Fruit fly (Drosophila melanogaster) whole organism, embryonic: Measurements from ENCODE around the gene Dpm2.

Experiments
- Abd-B ChIP-seq: fragments of 200-800 bp; sonication (Bioruptor generic); optimal IDR thresholded peaks from 2 replicates; lab custom pipeline; 2018; ENCODE audit warnings: missing biosample characterization, mild to moderate bottlenecking, missing genetic modification characterization, moderate library complexity
- CG10147 ChIP-seq: fragments of 200-800 bp; sonication (Bioruptor generic); optimal IDR thresholded peaks from 2 replicates; lab custom pipeline; 2019; ENCODE audit warnings: missing biosample characterization, mild to moderate bottlenecking, missing genetic modification characterization, moderate library complexity
- CG10321 ChIP-seq: fragments of 200-800 bp; sonication (Bioruptor generic); IDR thresholded peaks from 2 replicates; pipeline ENCODE4 v1.3.6; 2022; ENCODE audit warnings: missing biosample characterization, missing genetic modification characterization
- CG11723 ChIP-seq: fragments of 200-800 bp; sonication (Bioruptor generic); optimal IDR thresholded peaks from 2 replicates; lab custom pipeline; 2017; ENCODE audit warnings: missing biosample characterization, mild to moderate bottlenecking, missing genetic modification characterization
- CG12071 ChIP-seq: fragments of 200-800 bp; sonication (Bioruptor generic); optimal IDR thresholded peaks from 3 replicates; lab custom pipeline; 2018; ENCODE audit warnings: missing biosample characterization, mild to moderate bottlenecking, missing genetic modification characterization
- CG12744 ChIP-seq: fragments of 200-800 bp; sonication (Bioruptor generic); optimal IDR thresholded peaks from 2 replicates; lab custom pipeline; 2016; ENCODE audit warnings: missing biosample characterization, missing genetic modification characterization
- CG13123 ChIP-seq: fragments of 200-800 bp; sonication (Bioruptor generic); optimal IDR thresholded peaks from 2 replicates; lab custom pipeline; 2016; ENCODE audit warnings: missing biosample characterization, missing genetic modification characterization
- CG13296 ChIP-seq: fragments of 200-800 bp; sonication (Bioruptor generic); optimal IDR thresholded peaks from 3 replicates; lab custom pipeline; 2018; ENCODE audit warnings: missing biosample characterization, mild to moderate bottlenecking, missing genetic modification characterization
- CG13624 ChIP-seq: fragments of 200-800 bp; sonication (Bioruptor generic); optimal IDR thresholded peaks from 2 replicates; lab custom pipeline; 2016; ENCODE audit warnings: missing biosample characterization, missing genetic modification characterization
- CG14014 ChIP-seq: fragments of 200-800 bp; sonication (Bioruptor generic); IDR thresholded peaks from 2 replicates; pipeline ENCODE4 v1.3.6; 2022; ENCODE audit warnings: missing biosample characterization, missing genetic modification characterization
- CG17912 ChIP-seq: fragments of 200-800 bp; sonication (Bioruptor generic); optimal IDR thresholded peaks from 2 replicates; lab custom pipeline; 2018; ENCODE audit warnings: missing biosample characterization, mild to moderate bottlenecking, missing genetic modification characterization
- CG18599 ChIP-seq: fragments of 200-800 bp; sonication (Bioruptor generic); optimal IDR thresholded peaks from 3 replicates; lab custom pipeline; 2017; ENCODE audit warnings: missing biosample characterization, missing genetic modification characterization, mild to moderate bottlenecking, moderate library complexity, missing genetic modification reagents
- CG2116 ChIP-seq: fragments of 200-800 bp; sonication (Bioruptor generic); optimal IDR thresholded peaks from 3 replicates; lab custom pipeline; 2018; ENCODE audit warnings: missing biosample characterization, mild to moderate bottlenecking, missing genetic modification characterization
- CG2712 ChIP-seq: fragments of 200-800 bp; optimal IDR thresholded peaks from 3 replicates; lab custom pipeline; 2019; ENCODE audit warnings: missing biosample characterization, mild to moderate bottlenecking, missing genetic modification characterization, moderate library complexity
- CG31388 ChIP-seq: fragments of 200-800 bp; sonication (Bioruptor generic); optimal IDR thresholded peaks from 2 replicates; lab custom pipeline; 2016; ENCODE audit warnings: missing biosample characterization, missing genetic modification characterization
- CG4617 ChIP-seq: fragments of 200-800 bp; sonication (Bioruptor generic); optimal IDR thresholded peaks from 3 replicates; lab custom pipeline; 2016; ENCODE audit warnings: missing biosample characterization, missing genetic modification characterization, borderline replicate concordance
- CG6689 ChIP-seq: fragments of 200-800 bp; sonication (Bioruptor generic); IDR thresholded peaks from 2 replicates; pipeline ENCODE4 v1.3.6; 2022; ENCODE audit warnings: missing biosample characterization, missing genetic modification characterization
- CG6791 ChIP-seq: fragments of 200-800 bp; sonication (Bioruptor generic); IDR thresholded peaks from 3 replicates; pipeline ENCODE4 v1.3.6; 2022; ENCODE audit warnings: missing biosample characterization, missing genetic modification characterization; ENCODE audit not compliant: partially characterized antibody
- CG7357 ChIP-seq: fragments of 200-800 bp; sonication (Bioruptor generic); IDR thresholded peaks from 3 replicates; pipeline ENCODE4 v1.3.6; 2022; ENCODE audit warnings: missing biosample characterization, missing genetic modification characterization
- CG7786 ChIP-seq: fragments of 200-800 bp; sonication (Bioruptor generic); optimal IDR thresholded peaks from 2 replicates; lab custom pipeline; 2016; ENCODE audit warnings: missing biosample characterization, missing genetic modification characterization
- CG8281 ChIP-seq: fragments of 200-800 bp; sonication (Bioruptor generic); optimal IDR thresholded peaks from 2 replicates; lab custom pipeline; 2018; ENCODE audit warnings: missing biosample characterization, mild to moderate bottlenecking, missing genetic modification characterization, moderate library complexity
- CG8765 ChIP-seq: fragments of 200-800 bp; sonication (Bioruptor generic); IDR thresholded peaks from 2 replicates; pipeline ENCODE4 v1.3.6; 2022; ENCODE audit warnings: missing biosample characterization, missing genetic modification characterization
- CkIIα-i1 ChIP-seq: fragments of 200-800 bp; sonication (Bioruptor generic); IDR thresholded peaks from 2 replicates; pipeline ENCODE4 v1.3.6; 2022; ENCODE audit warnings: missing biosample characterization, missing genetic modification characterization
- Hsf ChIP-seq: fragments of 200-800 bp; sonication (Bioruptor generic); optimal IDR thresholded peaks from 3 replicates; lab custom pipeline; 2016; ENCODE audit warnings: missing biosample characterization, missing genetic modification characterization
- Lpt ChIP-seq: fragments of >200 bp; optimal IDR thresholded peaks from 2 replicates; lab custom pipeline; 2018; ENCODE audit warnings: missing biosample characterization, missing genetic modification characterization
- MBD-R2 ChIP-seq: fragments of 200-800 bp; sonication (Bioruptor generic); IDR thresholded peaks from 2 replicates; pipeline ENCODE4 v1.3.6; 2022; ENCODE audit warnings: missing biosample characterization, missing genetic modification characterization
- Med ChIP-seq: fragments of 200-800 bp; sonication (Bioruptor generic); peaks from one replicate; lab custom pipeline; 2016; ENCODE audit warnings: missing biosample characterization, missing genetic modification characterization, mild to moderate bottlenecking, inconsistent platforms, moderate library complexity
- Oaz ChIP-seq: fragments of 200-800 bp; sonication (Bioruptor generic); IDR thresholded peaks from 2 replicates; pipeline ENCODE4 v1.3.6; 2022; ENCODE audit warnings: missing biosample characterization, missing genetic modification characterization
- Oli ChIP-seq: fragments of 200-800 bp; sonication (Bioruptor generic); optimal IDR thresholded peaks from 2 replicates; lab custom pipeline; 2018; ENCODE audit warnings: missing biosample characterization, mild to moderate bottlenecking, missing genetic modification characterization, moderate library complexity
- Optix ChIP-seq: fragments of 200-800 bp; sonication (Bioruptor generic); IDR thresholded peaks from 3 replicates; pipeline ENCODE4 v1.3.6; 2022; ENCODE audit warnings: missing biosample characterization, missing genetic modification characterization
- Rx ChIP-seq: fragments of 200-800 bp; sonication (Bioruptor generic); IDR thresholded peaks from 2 replicates; pipeline ENCODE4 v1.3.6; 2022; ENCODE audit warnings: missing biosample characterization, missing genetic modification characterization
- Xbp1 ChIP-seq: fragments of 200-800 bp; sonication (Bioruptor generic); optimal IDR thresholded peaks from 3 replicates; lab custom pipeline; 2016; ENCODE audit warnings: missing biosample characterization, mild to moderate bottlenecking, missing genetic modification characterization
- bab2 ChIP-seq: fragments of 200-800 bp; sonication (Bioruptor generic); optimal IDR thresholded peaks from 2 replicates; lab custom pipeline; 2016; ENCODE audit warnings: missing biosample characterization, missing genetic modification characterization
- bbx ChIP-seq: fragments of 200-800 bp; sonication (Bioruptor generic); IDR thresholded peaks from 2 replicates; pipeline ENCODE4 v1.3.6; 2022; ENCODE audit warnings: missing biosample characterization, missing genetic modification characterization; ENCODE audit not compliant: partially characterized antibody
- chn ChIP-seq: fragments of 200-800 bp; sonication (Bioruptor generic); optimal IDR thresholded peaks from 2 replicates; lab custom pipeline; 2016; ENCODE audit warnings: missing biosample characterization, missing genetic modification characterization
- crp ChIP-seq, 2 experiments: fragments of 200-800 bp; sonication (Bioruptor generic); optimal IDR thresholded peaks; 2 replicates in 1 of 2; 3 replicates in 1 of 2; lab custom pipeline; 2017; ENCODE audit warnings: missing biosample characterization in 2 of 2, missing genetic modification characterization in 2 of 2, mild to moderate bottlenecking in 1 of 2, moderate library complexity in 1 of 2
- danr ChIP-seq: fragments of 200-800 bp; sonication (Bioruptor generic); IDR thresholded peaks from 2 replicates; pipeline ENCODE4 v1.3.6; 2022; ENCODE audit warnings: missing biosample characterization, missing genetic modification characterization
- esg ChIP-seq: fragments of 200-800 bp; sonication (Bioruptor generic); conservative IDR thresholded peaks from 2 replicates; pipeline ENCODE4 v1.3.6; 2022; ENCODE audit warnings: missing biosample characterization, missing genetic modification characterization
- fd3F ChIP-seq: fragments of 200-800 bp; sonication (Bioruptor generic); optimal IDR thresholded peaks from 2 replicates; lab custom pipeline; 2018; ENCODE audit warnings: missing biosample characterization, mild to moderate bottlenecking, missing genetic modification characterization, moderate library complexity
- ftz-f1 ChIP-seq: fragments of 200-800 bp; sonication (Bioruptor generic); optimal IDR thresholded peaks from 2 replicates; lab custom pipeline; 2016; ENCODE audit warnings: missing biosample characterization, missing genetic modification characterization
- gcm2 ChIP-seq: fragments of 200-800 bp; sonication (Bioruptor generic); optimal IDR thresholded peaks from 2 replicates; lab custom pipeline; 2016; ENCODE audit warnings: missing biosample characterization, missing genetic modification characterization
- grau ChIP-seq: fragments of 200-800 bp; optimal IDR thresholded peaks from 3 replicates; lab custom pipeline; 2019; ENCODE audit warnings: missing biosample characterization, mild to moderate bottlenecking, missing genetic modification characterization, moderate library complexity
- grn ChIP-seq: fragments of 200-800 bp; sonication (Bioruptor generic); optimal IDR thresholded peaks from 3 replicates; lab custom pipeline; 2017; ENCODE audit warnings: missing biosample characterization, missing genetic modification characterization
- her ChIP-seq: fragments of 200-800 bp; sonication (Bioruptor generic); optimal IDR thresholded peaks from 2 replicates; lab custom pipeline; 2016; ENCODE audit warnings: missing biosample characterization, missing genetic modification characterization
- luna ChIP-seq: fragments of 200-800 bp; sonication (Bioruptor generic); optimal IDR thresholded peaks from 2 replicates; lab custom pipeline; 2016; ENCODE audit warnings: missing biosample characterization, missing genetic modification characterization
- ranshi ChIP-seq: fragments of 200-800 bp; sonication (Bioruptor generic); IDR thresholded peaks from 2 replicates; pipeline ENCODE4 v1.3.6; 2022; ENCODE audit warnings: missing biosample characterization, missing genetic modification characterization
- tgo ChIP-seq: fragments of 200-800 bp; sonication (Bioruptor generic); IDR thresholded peaks from 3 replicates; pipeline ENCODE4 v1.3.6; 2022; ENCODE audit warnings: missing biosample characterization, missing genetic modification characterization
- twi ChIP-seq: fragments of 200-800 bp; optimal IDR thresholded peaks from 2 replicates; lab custom pipeline; 2019; ENCODE audit warnings: missing biosample characterization, mild to moderate bottlenecking, missing genetic modification characterization, moderate library complexity
- unpg ChIP-seq: fragments of 200-800 bp; sonication (Bioruptor generic); optimal IDR thresholded peaks from 3 replicates; lab custom pipeline; 2018; ENCODE audit warnings: missing biosample characterization, mild to moderate bottlenecking, missing genetic modification characterization, moderate library complexity

The Dpm2 gene

dm6 chr3L:3300345-3300744, 19.0 kb upstream of the Dpm2 start (continued):
- peak; percentile 51 for TF ChIP-seq grau (tag; lab: Kevin White, UChicago)
- TF ChIP-seq CG31388 = no peak

- TF ChIP-seq Xbp1 (GFP tag; lab: Kevin White, UChicago) (peak; percentile 93), CG2712 (peak; percentile 95), gcm2 (peak; percentile 72), bbx (no peak), CG4617 (peak; percentile 69), CG6791 (no peak; the same call in 2 of the 3 replicates), CG18599 (GFP tag; lab: Kevin White, UChicago) (peak; percentile 96), Lpt (no peak), Optix (GFP tag; lab: Robert Waterston, UW) (peak; percentile 81), CG10147 (GFP tag; lab: Kevin White, UChicago) (peak; percentile 86), CG17912 (GFP tag; lab: Kevin White, UChicago) (peak; percentile 36), CkIIα-i1 (GFP tag; lab: Robert Waterston, UW) (no peak), Hsf (GFP tag; lab: Kevin White, UChicago) (peak; percentile 93), CG12744 (GFP tag; lab: Kevin White, UChicago) (peak; percentile 79), MBD-R2 (peak; percentile 64; the same call in 1 of the 2 replicates), Oaz (GFP tag; lab: Robert Waterston, UW) (peak; percentile 90), unpg (GFP tag; lab: Kevin White, UChicago) (peak; percentile 94), tgo (GFP tag; lab: Robert Waterston, UW) (peak; percentile 93), fd3F (GFP tag; lab: Kevin White, UChicago) (peak; percentile 92), Abd-B (peak; percentile 85), CG11723 (GFP tag; lab: Kevin White, UChicago) (peak; percentile 84), CG12071 (GFP tag; lab: Kevin White, UChicago) (peak; percentile 89), crp (GFP tag; optimal IDR thresholded peaks at IDR 0.05; lab: Kevin White, UChicago) (peak in 1 of 2 experiments; percentile 51), CG6689 (GFP tag; lab: Robert Waterston, UW) (peak; percentile 87), Rx (GFP tag; lab: Robert Waterston, UW) (peak; percentile 86), CG13123 (peak; percentile 72), CG13296 (GFP tag; lab: Kevin White, UChicago) (peak; percentile 94), CG8281 (peak; percentile 78), Med (GFP tag; lab: Kevin White, UChicago) (peak; percentile 98), danr (GFP tag; lab: Robert Waterston, UW) (peak; percentile 75), ftz-f1 (no peak), CG13624 (peak; percentile 91), CG14014 (GFP tag; lab: Robert Waterston, UW) (peak; percentile 92), chn (GFP tag; lab: Kevin White, UChicago) (peak; percentile 80), luna (GFP tag; lab: Kevin White, UChicago) (peak; percentile 70), CG7357 (GFP tag; lab: Robert Waterston, UW) (peak; percentile 85), esg (GFP tag; lab: Robert Waterston, UW) (peak; percentile 89), grn (GFP tag; lab: Kevin White, UChicago) (peak; percentile 91), bab2 (GFP tag; lab: Kevin White, UChicago) (peak; percentile 90), twi (tag; lab: Kevin White, UChicago) (peak; percentile 75), her (GFP tag; lab: Kevin White, UChicago) (peak; percentile 88), CG8765 (GFP tag; lab: Robert Waterston, UW) (peak; percentile 34; the same call in 1 of the 2 replicates), CG2116 (GFP tag; lab: Kevin White, UChicago) (peak; percentile 68), Oli (tag; lab: Kevin White, UChicago) (peak; percentile 94), CG10321 (GFP tag; lab: Robert Waterston, UW) (peak; percentile 72), ranshi (GFP tag; lab: Robert Waterston, UW) (peak; percentile 94), CG7786 (GFP tag; lab: Kevin White, UChicago) (peak; percentile 86)
Measured at dm6 chr3L:3301171-3301738, 18.1 kb upstream of the Dpm2 start.
